Fruit fly (Drosophila melanogaster) whole organism, wandering third instar larva: ENCODE data around the gene CG12105.

Source experiments
- CG32264 ChIP-seq: fragments of 200-800 bp; sonication (Bioruptor generic); optimal IDR thresholded peaks from 2 replicates; lab custom pipeline; 2016; ENCODE audit warnings: missing biosample characterization, missing genetic modification characterization
- CG9705 ChIP-seq: fragments of 200-800 bp; sonication (Bioruptor generic); optimal IDR thresholded peaks from 2 replicates; lab custom pipeline; 2018; ENCODE audit warnings: missing biosample characterization, mild to moderate bottlenecking, missing genetic modification characterization
- CrebA ChIP-seq: fragments of 200-800 bp; sonication (Bioruptor generic); optimal IDR thresholded peaks from 2 replicates; lab custom pipeline; 2016; ENCODE audit warnings: missing biosample characterization, mild to moderate bottlenecking, missing genetic modification characterization, borderline replicate concordance
- Dfd ChIP-seq: fragments of >200 bp; optimal IDR thresholded peaks from 2 replicates; lab custom pipeline; 2017; ENCODE audit warnings: missing biosample characterization, missing genetic modification characterization
- HLH106 ChIP-seq: fragments of 200-800 bp; optimal IDR thresholded peaks from 3 replicates; lab custom pipeline; 2019; ENCODE audit warnings: missing biosample characterization, mild to moderate bottlenecking, missing genetic modification characterization, moderate library complexity
- Hnf4 ChIP-seq: fragments of 200-800 bp; sonication (Bioruptor generic); optimal IDR thresholded peaks from 2 replicates; lab custom pipeline; 2016; ENCODE audit warnings: missing biosample characterization, mild to moderate bottlenecking, missing genetic modification characterization
- Hr83 ChIP-seq: fragments of 200-300 bp; sonication (Bioruptor generic); optimal IDR thresholded peaks from 2 replicates; lab custom pipeline; 2016; ENCODE audit warnings: missing biosample characterization, mild to moderate bottlenecking, missing genetic modification characterization, moderate library complexity; ENCODE audit not compliant: poor library complexity, severe bottlenecking
- Jra ChIP-seq: sonication (Bioruptor generic); optimal IDR thresholded peaks from 2 replicates; lab custom pipeline; 2016; ENCODE audit warnings: missing biosample characterization, missing genetic modification characterization
- Mio ChIP-seq: sonication (Bioruptor generic); optimal IDR thresholded peaks from 2 replicates; lab custom pipeline; 2016; ENCODE audit warnings: missing biosample characterization, missing genetic modification characterization
- Myc ChIP-seq: fragments of >200 bp; optimal IDR thresholded peaks from 2 replicates; lab custom pipeline; 2017
- N ChIP-seq: fragments of >200 bp; optimal IDR thresholded peaks from 2 replicates; lab custom pipeline; 2018; ENCODE audit warnings: missing biosample characterization, missing external identifiers, missing genetic modification characterization
- OdsH ChIP-seq: fragments of 200-800 bp; sonication (Bioruptor generic); optimal IDR thresholded peaks from 2 replicates; lab custom pipeline; 2016; ENCODE audit warnings: missing biosample characterization, mild to moderate bottlenecking, missing genetic modification characterization
- Rel ChIP-seq, 2 experiments: fragments of 200-800 bp; sonication (Bioruptor generic) in 1 of 2; optimal IDR thresholded peaks; 2 replicates in 1 of 2; 3 replicates in 1 of 2; lab custom pipeline; 2016 to 2019; ENCODE audit warnings: mild to moderate bottlenecking in 2 of 2, missing biosample characterization in 2 of 2, missing genetic modification characterization in 2 of 2, moderate library complexity in 1 of 2
- Sp1 ChIP-seq: fragments of 200-800 bp; sonication (Bioruptor generic); optimal IDR thresholded peaks from 3 replicates; lab custom pipeline; 2019; ENCODE audit warnings: missing biosample characterization, mild to moderate bottlenecking, missing genetic modification characterization, moderate library complexity
- Vsx2 ChIP-seq: fragments of 200-300, 225-300 bp; sonication (Bioruptor generic); optimal IDR thresholded peaks from 2 replicates; lab custom pipeline; 2018; ENCODE audit warnings: missing biosample characterization, missing genetic modification characterization; ENCODE audit not compliant: partially characterized antibody
- dl ChIP-seq, 2 experiments: fragments of 175-275, 200-275 bp in 1 of 2; fragments of 200-275 bp in 1 of 2; sonication (Bioruptor generic); optimal IDR thresholded peaks; lab custom pipeline; 2018; ENCODE audit warnings: mild to moderate bottlenecking in 2 of 2, missing biosample characterization in 2 of 2, missing genetic modification characterization in 2 of 2, moderate library complexity in 2 of 2; ENCODE audit not compliant: partially characterized antibody in 2 of 2, insufficient read depth in 1 of 2
- dmrt93B ChIP-seq: fragments of 200-800 bp; sonication (Bioruptor generic); optimal IDR thresholded peaks from 2 replicates; lab custom pipeline; 2018; ENCODE audit warnings: missing biosample characterization, mild to moderate bottlenecking, missing genetic modification characterization
- dsf ChIP-seq: sonication (Bioruptor generic); optimal IDR thresholded peaks from 2 replicates; lab custom pipeline; 2016; ENCODE audit warnings: missing biosample characterization, missing genetic modification characterization, borderline replicate concordance
- ey ChIP-seq: fragments of 200-800 bp; sonication (Bioruptor generic); optimal IDR thresholded peaks from 2 replicates; lab custom pipeline; 2016; ENCODE audit warnings: missing biosample characterization, missing genetic modification characterization
- foxo ChIP-seq, 2 experiments: fragments of 200-800 bp; sonication (Bioruptor generic); optimal IDR thresholded peaks; 2 replicates in 1 of 2; 3 replicates in 1 of 2; lab custom pipeline; 2016 to 2017; ENCODE audit warnings: missing biosample characterization in 2 of 2, missing genetic modification characterization in 2 of 2
- fru ChIP-seq: fragments of 200-800 bp; sonication (Bioruptor generic); optimal IDR thresholded peaks from 3 replicates; lab custom pipeline; 2016; ENCODE audit warnings: missing biosample characterization, mild to moderate bottlenecking, missing genetic modification characterization
- h ChIP-seq: fragments of 200-800 bp; sonication (Bioruptor generic); optimal IDR thresholded peaks from 3 replicates; lab custom pipeline; 2016; ENCODE audit warnings: missing biosample characterization, mild to moderate bottlenecking, missing genetic modification characterization
- lola ChIP-seq: fragments of >200 bp; optimal IDR thresholded peaks from 2 replicates; lab custom pipeline; 2017; ENCODE audit warnings: missing biosample characterization, missing genetic modification characterization
- pan ChIP-seq: fragments of >200 bp; optimal IDR thresholded peaks from 2 replicates; lab custom pipeline; 2017
- psq ChIP-seq: fragments of 200-800 bp; sonication (Bioruptor generic); optimal IDR thresholded peaks from 3 replicates; lab custom pipeline; 2017; ENCODE audit warnings: missing biosample characterization, mild to moderate bottlenecking, missing genetic modification characterization, moderate library complexity
- rgr ChIP-seq: fragments of 200-800 bp; sonication (Bioruptor generic); optimal IDR thresholded peaks from 3 replicates; lab custom pipeline; 2016; ENCODE audit warnings: missing biosample characterization, mild to moderate bottlenecking, missing genetic modification characterization
- sage ChIP-seq: fragments of 200-800 bp; sonication (Bioruptor generic); optimal IDR thresholded peaks from 2 replicates; lab custom pipeline; 2016; ENCODE audit warnings: missing biosample characterization, mild to moderate bottlenecking, missing genetic modification characterization
- sv ChIP-seq: fragments of 200-800 bp; sonication (Bioruptor generic); optimal IDR thresholded peaks from 3 replicates; lab custom pipeline; 2016; ENCODE audit warnings: missing biosample characterization, missing genetic modification characterization
- tai ChIP-seq: sonication (Bioruptor generic); optimal IDR thresholded peaks from 2 replicates; lab custom pipeline; 2016; ENCODE audit warnings: missing biosample characterization, missing genetic modification characterization
- usp ChIP-seq: fragments of >200 bp; optimal IDR thresholded peaks from 2 replicates; lab custom pipeline; 2017; ENCODE audit warnings: missing biosample characterization, missing genetic modification characterization
- woc ChIP-seq: sonication (Bioruptor generic); optimal IDR thresholded peaks from 2 replicates; lab custom pipeline; 2016; ENCODE audit warnings: missing biosample characterization, mild to moderate bottlenecking, missing genetic modification characterization

The CG12105 gene

dm6 chr3L:1577338-1577737 lies 38.3 kb downstream of the CG12105 start:
- TF ChIP-seq psq (GFP tag; lab: Kevin White, UChicago) (peak; percentile 21), fru (GFP tag; lab: Kevin White, UChicago) (no peak)

dm6 chr3L:1576489-1577106 lies 39.0 kb downstream of the CG12105 start, which contains the start of gene CG13917:
Gene CG13917, plus strand, starts transcription at chr3L:1576699.
- TF ChIP-seq HLH106 (tag; lab: Kevin White, UChicago) (no peak), Rel (GFP tag; optimal IDR thresholded peaks at IDR 0.05; lab: Kevin White, UChicago) (no peak), Rel (tag; optimal IDR thresholded peaks at IDR 0.05; lab: Kevin White, UChicago) (peak; percentile 76), Mio (no peak), foxo (GFP tag; optimal IDR thresholded peaks at IDR 0.05; lab: Kevin White, UChicago) (no peak), CrebA (GFP tag; lab: Kevin White, UChicago) (no peak), h (GFP tag; lab: Kevin White, UChicago) (peak; percentile 13), Myc (lab: Kevin White, UChicago) (peak; percentile 32), Hnf4 (GFP tag; lab: Kevin White, UChicago) (no peak)

- TF ChIP-seq usp (GFP tag; lab: Kevin White, UChicago) (no peak), ey (GFP tag; lab: Kevin White, UChicago) (no peak), Vsx2 (GFP tag; lab: Kevin White, UChicago) (no peak), CG9705 (GFP tag; lab: Kevin White, UChicago) (no peak), OdsH (GFP tag; lab: Kevin White, UChicago) (no peak), Hr83 (GFP tag; lab: Kevin White, UChicago) (no peak), woc (GFP tag; lab: Kevin White, UChicago) (no peak), N (GFP tag; lab: Kevin White, UChicago) (no peak), sv (GFP tag; lab: Kevin White, UChicago) (no peak), psq (GFP tag; lab: Kevin White, UChicago) (no peak), CG32264 (GFP tag; lab: Kevin White, UChicago) (no peak), pan (lab: Kevin White, UChicago) (no peak), Mio (no peak), rgr (GFP tag; lab: Kevin White, UChicago) (no peak), Sp1 (GFP tag; lab: Kevin White, UChicago) (no peak), tai (GFP tag; lab: Kevin White, UChicago) (no peak)
Observed at dm6 chr3L:1575731-1576376, 39.7 kb downstream of the CG12105 start.

dm6 chr3L:1573191-1573590 lies 42.4 kb downstream of the CG12105 start:
- TF ChIP-seq Jra = no peak
- no peak for TF ChIP-seq Sp1 (GFP tag; lab: Kevin White, UChicago)
- no peak for TF ChIP-seq Mio
- no peak for TF ChIP-seq pan (lab: Kevin White, UChicago)
- no peak for TF ChIP-seq h (GFP tag; lab: Kevin White, UChicago)
- TF ChIP-seq CG32264 (GFP tag; lab: Kevin White, UChicago) = no peak
- TF ChIP-seq tai (GFP tag; lab: Kevin White, UChicago) = no peak
- TF ChIP-seq dmrt93B (GFP tag; lab: Kevin White, UChicago) = no peak
- no peak for TF ChIP-seq psq (GFP tag; lab: Kevin White, UChicago)
- TF ChIP-seq Myc (lab: Kevin White, UChicago) = no peak

dm6 chr3L:1571077-1571476 lies 44.5 kb downstream of the CG12105 start:
- TF ChIP-seq dmrt93B (GFP tag; lab: Kevin White, UChicago) = no peak
- no peak for TF ChIP-seq pan (lab: Kevin White, UChicago)
- TF ChIP-seq CrebA (GFP tag; lab: Kevin White, UChicago) = no peak
- TF ChIP-seq sage (GFP tag; lab: Kevin White, UChicago) = no peak
- no peak for TF ChIP-seq lola (GFP tag; lab: Kevin White, UChicago)
- no peak for TF ChIP-seq dsf (GFP tag; lab: Kevin White, UChicago)
- TF ChIP-seq Mio = no peak
- no peak for TF ChIP-seq Sp1 (GFP tag; lab: Kevin White, UChicago)
- no peak for TF ChIP-seq rgr (GFP tag; lab: Kevin White, UChicago)
- TF ChIP-seq dl (GFP tag; optimal IDR thresholded peaks at IDR 0.05; lab: Kevin White, UChicago; ENCODE audit: insufficient read depth in 1 of 2, partially characterized antibody in 2 of 2) = no peak
- no peak for TF ChIP-seq Dfd
- no peak for TF ChIP-seq Hr83 (GFP tag; lab: Kevin White, UChicago)
- TF ChIP-seq ey (GFP tag; lab: Kevin White, UChicago) = no peak
